Worm (Caenorhabditis elegans): ENCODE measurements around the gene C49C8.1.

Gene C49C8.1

DNA sequence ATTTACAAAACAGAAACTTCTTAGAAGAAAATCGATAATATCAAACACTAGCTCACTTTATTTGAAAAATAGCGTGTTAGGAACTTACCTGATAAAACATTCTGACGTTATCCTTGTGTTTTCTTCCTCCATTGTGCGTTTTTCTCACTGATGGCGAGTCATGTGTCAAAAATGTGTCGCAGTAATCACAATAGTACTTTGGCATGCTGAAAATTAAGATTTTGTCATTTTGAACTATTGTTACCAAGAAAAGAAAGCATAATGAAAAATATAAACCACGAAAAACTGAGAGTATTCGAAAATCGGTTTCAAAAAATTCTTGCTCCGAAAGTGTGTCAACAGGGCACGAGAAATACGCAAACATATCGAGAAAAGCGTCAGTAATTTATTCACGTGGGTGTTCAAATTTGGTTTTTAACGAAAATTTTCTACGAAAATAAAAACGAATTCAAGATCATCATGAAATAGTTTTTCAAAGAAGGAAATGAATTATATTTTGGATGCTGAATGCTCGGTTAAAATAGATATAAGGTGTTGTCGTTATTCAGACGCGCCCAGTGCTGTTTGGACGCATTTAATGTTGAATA is 33.3 kb downstream of the C49C8.1 start, which contains the start of gene snrp-3 (continued):
- TF ChIP-seq dmd-6 (GFP tag; IDR thresholded peaks at IDR 0.05) (no peak), pqm-1 (tag; optimal IDR thresholded peaks at IDR 0.05) (peak; percentile 6), ZK337.2 (GFP tag; IDR thresholded peaks at IDR 0.05) (no peak), Y75B8A.6 (GFP tag; IDR thresholded peaks at IDR 0.05) (no peak), mdl-1 (tag; optimal IDR thresholded peaks at IDR 0.05) (peak in 1 of 2 experiments; percentile 92), nhr-76 (tag; optimal IDR thresholded peaks at IDR 0.05) (no peak), Y5F2A.4 (GFP tag; optimal IDR thresholded peaks at IDR 0.05) (no peak), zfp-2 (tag; optimal IDR thresholded peaks at IDR 0.05) (peak; percentile 3), mes-2 (tag; optimal IDR thresholded peaks at IDR 0.05; ENCODE audit: poor library complexity, severe bottlenecking) (no peak), Y105C5A.15 (GFP tag; IDR thresholded peaks at IDR 0.05) (no peak), nhr-237 (tag; optimal IDR thresholded peaks at IDR 0.05) (no peak), F44E2.7 (GFP tag; IDR thresholded peaks at IDR 0.05) (no peak), ces-1 (GFP tag; optimal IDR thresholded peaks at IDR 0.05) (no peak), zfp-3 (GFP tag; conservative IDR thresholded peaks at IDR 0.05) (0 out of 2 replicates have a peak, but pooled peaks have one; percentile 60), nhr-77 (tag; optimal IDR thresholded peaks at IDR 0.05) (peak; percentile 45), vab-7 (GFP tag; IDR thresholded peaks at IDR 0.05) (no peak), unc-39 (tag; optimal IDR thresholded peaks at IDR 0.05) (no peak), nhr-42 (GFP tag; IDR thresholded peaks at IDR 0.05) (peak; percentile 62; the same call in 1 of the 2 replicates), nhr-6 (tag; optimal IDR thresholded peaks at IDR 0.05) (peak; percentile 83), spr-1 (tag; optimal IDR thresholded peaks at IDR 0.05) (no peak), set-16 (GFP tag; IDR thresholded peaks at IDR 0.05) (no peak), ctbp-1 (GFP tag; IDR thresholded peaks at IDR 0.05) (no peak), gei-8 (GFP tag; optimal IDR thresholded peaks at IDR 0.05) (no peak), nhr-25 (tag; optimal IDR thresholded peaks at IDR 0.05; ENCODE audit: borderline replicate concordance, insufficient read depth) (peak; percentile 53), hif-1 (tag; optimal IDR thresholded peaks at IDR 0.05) (peak in 1 of 2 experiments; percentile 9), dve-1 (tag; optimal IDR thresholded peaks at IDR 0.05; ENCODE audit: insufficient read depth) (peak; percentile 81), php-3 (GFP tag; IDR thresholded peaks at IDR 0.05) (no peak), ama-1 (optimal IDR thresholded peaks at IDR 0.05) (peak; percentile 29)

DNA sequence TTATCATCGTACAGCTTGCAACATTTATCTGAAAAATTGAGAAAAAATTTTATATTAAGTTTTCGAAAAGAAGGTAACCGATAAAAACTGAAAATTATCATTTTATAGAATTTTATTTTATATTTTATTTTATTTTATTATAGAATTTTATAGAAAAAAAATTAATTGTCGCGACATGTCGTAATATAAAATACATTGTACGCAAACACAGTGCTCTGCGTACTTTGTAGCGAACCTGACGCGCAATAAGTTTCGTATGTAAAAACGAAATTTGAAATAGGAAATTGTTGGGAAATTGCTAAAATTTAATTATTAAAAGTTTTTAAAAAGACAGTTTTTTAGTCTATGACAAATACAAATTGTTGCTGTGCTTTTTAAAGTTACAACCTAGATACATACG is 37.1 kb downstream of the C49C8.1 start, which contains the start of the genes hst-1 and ints-6:
TSS of gene hst-1 (minus strand) at position 28 of the 400 bp plus-strand sequence.
TSS of gene ints-6 (plus strand) at position 260 of the 400 bp plus-strand sequence.
- TF ChIP-seq ama-1 (optimal IDR thresholded peaks at IDR 0.05) (no peak), dpl-1 (GFP tag; optimal IDR thresholded peaks at IDR 0.05) (peak; percentile 58), lsy-2 (tag; optimal IDR thresholded peaks at IDR 0.05) (peak in 1 of 2 experiments; percentile 28), lin-29 (GFP tag; IDR thresholded peaks at IDR 0.05) (no peak), fos-1 (tag; optimal IDR thresholded peaks at IDR 0.05) (no peak), daf-19 (GFP tag; conservative IDR thresholded peaks at IDR 0.05) (no peak), pha-4 (GFP tag; IDR thresholded peaks at IDR 0.05) (no peak), pha-4 (tag; optimal IDR thresholded peaks at IDR 0.05) (no peak), lin-39 (tag; optimal IDR thresholded peaks at IDR 0.05) (no peak), attf-4 (tag; optimal IDR thresholded peaks at IDR 0.05) (no peak), daf-12 (tag; optimal IDR thresholded peaks at IDR 0.05) (no peak), spr-3 (GFP tag; optimal IDR thresholded peaks at IDR 0.05) (no peak), lin-1 (GFP tag; IDR thresholded peaks at IDR 0.05) (no peak), nhr-10 (tag; optimal IDR thresholded peaks at IDR 0.05) (no peak), tra-1 (GFP tag; IDR thresholded peaks at IDR 0.05) (no peak), aha-1 (tag) (no peak), lir-3 (tag; optimal IDR thresholded peaks at IDR 0.05) (no peak), T20F7.1 (GFP tag; optimal IDR thresholded peaks at IDR 0.05) (peak; percentile 59), ZK337.2 (GFP tag; IDR thresholded peaks at IDR 0.05) (no peak), lim-7 (GFP tag; IDR thresholded peaks at IDR 0.05) (no peak), D1046.2 (GFP tag; IDR thresholded peaks at IDR 0.05) (no peak), nhr-11 (tag; optimal IDR thresholded peaks at IDR 0.05) (no peak)

Data from whole organism, L4 larva.